Worm (Caenorhabditis elegans) whole organism, L4 larva: ENCODE measurements around the gene F54D5.7.

Experiments used
- F26F4.8 ChIP-seq: fragments of 200-800 bp; sonication (Bioruptor generic); conservative IDR thresholded peaks from 2 replicates; pipeline ENCODE4 v1.3.6; 2022; ENCODE audit warnings: missing genetic modification characterization, missing compliant biosample characterization
- F37D6.2 ChIP-seq: sonication (generic microtip); optimal IDR thresholded peaks from 2 replicates; lab custom pipeline; 2016; ENCODE audit warnings: mild to moderate bottlenecking, missing genetic modification characterization, missing compliant biosample characterization
- F44E2.7 ChIP-seq: fragments of 200-800 bp; sonication (Bioruptor generic); IDR thresholded peaks from 2 replicates; pipeline ENCODE4 v2.1.2; 2022; ENCODE audit warnings: missing genetic modification characterization, missing compliant biosample characterization
- Y75B8A.6 ChIP-seq: fragments of 200-800 bp; sonication (Bioruptor generic); IDR thresholded peaks from 2 replicates; pipeline ENCODE4 v1.3.6; 2022; ENCODE audit warnings: missing genetic modification reagents, missing genetic modification characterization, missing compliant biosample characterization
- ZK337.2 ChIP-seq: fragments of 200-800 bp; sonication (Bioruptor generic); IDR thresholded peaks from 2 replicates; pipeline ENCODE4 v1.3.6; 2022; ENCODE audit warnings: missing genetic modification reagents, missing genetic modification characterization, missing compliant biosample characterization
- aha-1 ChIP-seq: fragments of 150-350 bp; peaks from one replicate; lab custom pipeline; 2014; ENCODE audit warnings: missing biosample characterization, missing genetic modification characterization
- ama-1 ChIP-seq: fragments of 150-350 bp; optimal IDR thresholded peaks from 2 replicates; lab custom pipeline; 2014; ENCODE audit warnings: inconsistent platforms, mixed read lengths
- attf-4 ChIP-seq: sonication (generic microtip); optimal IDR thresholded peaks from 3 replicates; lab custom pipeline; 2017; ENCODE audit warnings: missing biosample characterization, missing genetic modification characterization
- ceh-20 ChIP-seq: fragments of 200-800 bp; sonication (Bioruptor generic); IDR thresholded peaks from 2 replicates; pipeline ENCODE4 v1.3.6; 2022; ENCODE audit warnings: missing genetic modification reagents, missing genetic modification characterization, missing compliant biosample characterization
- ceh-62 ChIP-seq: sonication (generic microtip); optimal IDR thresholded peaks from 2 replicates; lab custom pipeline; 2017; ENCODE audit warnings: missing biosample characterization, missing genetic modification characterization
- cey-2 ChIP-seq: sonication (generic microtip); optimal IDR thresholded peaks from 3 replicates; lab custom pipeline; 2017; ENCODE audit warnings: missing genetic modification characterization, mild to moderate bottlenecking, missing compliant biosample characterization, antibody characterized with exemption, borderline replicate concordance; ENCODE audit not compliant: insufficient read depth
- ctbp-1 ChIP-seq: fragments of 200-800 bp; sonication (Bioruptor generic); IDR thresholded peaks from 2 replicates; pipeline ENCODE4 v1.3.6; 2022; ENCODE audit warnings: missing genetic modification reagents, missing genetic modification characterization, missing compliant biosample characterization
- dmd-8 ChIP-seq: fragments of 200-800 bp; sonication (Bioruptor generic); IDR thresholded peaks from 2 replicates; pipeline ENCODE4 v1.3.6; 2022; ENCODE audit warnings: missing genetic modification characterization, missing compliant biosample characterization
- dpl-1 ChIP-seq: fragments of 150-350 bp; optimal IDR thresholded peaks from 2 replicates; lab custom pipeline; 2014; ENCODE audit warnings: missing biosample characterization, missing genetic modification reagents, missing genetic modification characterization
- egl-43 ChIP-seq: fragments of 200-800 bp; sonication (Bioruptor generic); IDR thresholded peaks from 2 replicates; pipeline ENCODE4 v1.3.6; 2022; ENCODE audit warnings: missing genetic modification reagents, missing genetic modification characterization, missing compliant biosample characterization
- hlh-11 ChIP-seq: fragments of 200-800 bp; sonication (Bioruptor generic); optimal IDR thresholded peaks from 2 replicates; lab custom pipeline; 2018; ENCODE audit warnings: mild to moderate bottlenecking, missing genetic modification characterization, missing compliant biosample characterization
- hmg-1.1 ChIP-seq: fragments of 200-800 bp; sonication (Bioruptor generic); IDR thresholded peaks from 2 replicates; pipeline ENCODE4 v1.3.6; 2022; ENCODE audit warnings: missing genetic modification reagents, missing genetic modification characterization, missing compliant biosample characterization
- lin-1 ChIP-seq: fragments of 200-800 bp; sonication (Bioruptor generic); IDR thresholded peaks from 2 replicates; pipeline ENCODE4 v1.3.6; 2022; ENCODE audit warnings: missing genetic modification reagents, missing genetic modification characterization, missing compliant biosample characterization
- lin-29 ChIP-seq: fragments of 200-800 bp; sonication (Bioruptor generic); IDR thresholded peaks from 2 replicates; pipeline ENCODE4 v1.3.6; 2022; ENCODE audit warnings: missing genetic modification reagents, missing genetic modification characterization, missing compliant biosample characterization
- lin-38 ChIP-seq: fragments of 200-800 bp; sonication (Bioruptor generic); IDR thresholded peaks from 2 replicates; pipeline ENCODE4 v1.3.6; 2022; ENCODE audit warnings: missing genetic modification reagents, missing genetic modification characterization, missing compliant biosample characterization
- madf-5 ChIP-seq, 2 experiments: fragments of 200-800 bp; sonication (Bioruptor generic); IDR thresholded peaks; 2 replicates each; pipeline ENCODE4 v1.3.6; 2022; ENCODE audit warnings: missing compliant biosample characterization in 2 of 2, missing genetic modification characterization in 2 of 2
- madf-9 ChIP-seq: fragments of 200-800 bp; sonication (Bioruptor generic); conservative IDR thresholded peaks from 2 replicates; pipeline ENCODE4 v1.3.6; 2022; ENCODE audit warnings: missing genetic modification reagents, missing genetic modification characterization, missing compliant biosample characterization
- nhr-102 ChIP-seq: sonication (generic microtip); optimal IDR thresholded peaks from 2 replicates; lab custom pipeline; 2016; ENCODE audit warnings: mild to moderate bottlenecking, missing genetic modification characterization, moderate library complexity, missing compliant biosample characterization
- nhr-11 ChIP-seq: fragments of 150-350 bp; optimal IDR thresholded peaks from 2 replicates; lab custom pipeline; 2014; ENCODE audit warnings: missing biosample characterization, missing genetic modification characterization
- nhr-111 ChIP-seq: fragments of 200-800 bp; sonication (Bioruptor generic); optimal IDR thresholded peaks from 2 replicates; lab custom pipeline; 2018; ENCODE audit warnings: mild to moderate bottlenecking, missing genetic modification characterization, missing compliant biosample characterization
- nhr-237 ChIP-seq: sonication (generic microtip); optimal IDR thresholded peaks from 2 replicates; lab custom pipeline; 2017; ENCODE audit warnings: missing biosample characterization, missing genetic modification characterization
- nhr-42 ChIP-seq: fragments of 200-800 bp; sonication (Bioruptor generic); IDR thresholded peaks from 2 replicates; pipeline ENCODE4 v1.3.6; 2022; ENCODE audit warnings: missing genetic modification characterization, missing compliant biosample characterization
- nhr-48 ChIP-seq: sonication (generic microtip); optimal IDR thresholded peaks from 2 replicates; lab custom pipeline; 2016; ENCODE audit warnings: mild to moderate bottlenecking, missing genetic modification characterization, missing compliant biosample characterization
- nhr-6 ChIP-seq: fragments of 150-350 bp; optimal IDR thresholded peaks from 2 replicates; lab custom pipeline; 2014; ENCODE audit warnings: missing biosample characterization, missing genetic modification characterization
- saeg-2 ChIP-seq: fragments of 200-800 bp; sonication (Bioruptor generic); IDR thresholded peaks from 2 replicates; pipeline ENCODE4 v1.3.6; 2022; ENCODE audit warnings: missing genetic modification reagents, missing genetic modification characterization, missing compliant biosample characterization
- sdz-12 ChIP-seq: fragments of 200-800 bp; sonication (Bioruptor generic); optimal IDR thresholded peaks from 2 replicates; lab custom pipeline; 2018; ENCODE audit warnings: mild to moderate bottlenecking, missing genetic modification characterization, missing compliant biosample characterization
- set-16 ChIP-seq: fragments of 200-800 bp; sonication (Bioruptor generic); IDR thresholded peaks from 2 replicates; pipeline ENCODE4 v1.3.6; 2022; ENCODE audit warnings: missing genetic modification reagents, missing genetic modification characterization, missing compliant biosample characterization
- spr-1 ChIP-seq: sonication (generic microtip); optimal IDR thresholded peaks from 2 replicates; lab custom pipeline; 2016; ENCODE audit warnings: mild to moderate bottlenecking, missing genetic modification characterization, missing compliant biosample characterization
- spr-3 ChIP-seq: fragments of 200-800 bp; sonication (Bioruptor generic); optimal IDR thresholded peaks from 2 replicates; lab custom pipeline; 2018; ENCODE audit warnings: mild to moderate bottlenecking, missing genetic modification characterization, missing compliant biosample characterization
- unc-62 ChIP-seq, 3 experiments: fragments of 150-350 bp in 1 of 3; sonication (generic microtip); optimal IDR thresholded peaks in 2 of 3; peaks in 1 of 3; 1 replicate in 1 of 3; 2 replicates in 2 of 3; lab custom pipeline; 2014 to 2017; ENCODE audit warnings: missing biosample characterization in 3 of 3, missing genetic modification characterization in 3 of 3, missing genetic modification reagents in 3 of 3, missing genotype in 1 of 3
- zag-1 ChIP-seq: fragments of 150-350 bp; optimal IDR thresholded peaks from 2 replicates; lab custom pipeline; 2014; ENCODE audit warnings: missing biosample characterization, missing genetic modification characterization
- zip-2 ChIP-seq: fragments of 150-350 bp; optimal IDR thresholded peaks from 2 replicates; lab custom pipeline; 2014; ENCODE audit warnings: missing biosample characterization, missing genetic modification characterization
- ztf-11 ChIP-seq: fragments of 150-350 bp; optimal IDR thresholded peaks from 2 replicates; lab custom pipeline; 2014; ENCODE audit warnings: missing biosample characterization, missing genetic modification characterization

F54D5.7 gene

DNA sequence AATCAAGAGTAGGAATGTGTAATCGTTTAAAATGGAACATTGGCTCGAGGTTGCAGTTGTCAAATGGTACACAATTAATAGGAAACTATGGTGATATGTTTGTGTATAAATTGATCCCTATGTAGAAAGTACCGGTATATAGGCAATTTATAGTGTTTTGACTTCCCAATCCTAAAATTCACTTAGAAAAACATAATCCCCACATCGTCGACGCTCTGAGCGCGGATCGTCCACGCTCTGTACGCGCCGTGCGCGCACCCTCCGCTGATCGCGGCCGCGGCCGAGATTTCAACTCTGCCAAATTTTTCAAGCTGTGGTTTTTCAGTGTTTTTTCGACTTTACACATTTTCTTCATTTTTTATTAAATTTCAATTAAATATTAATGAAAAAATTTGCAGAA, 9.0 kb downstream of the F54D5.7 start, which contains the start of gene F54D5.17:
F54D5.17 (plus strand) TSS at position 301 of the 400 bp plus-strand sequence.
- no peak for TF ChIP-seq ZK337.2 (GFP tag; lab: Robert Waterston, UW)
- no peak for TF ChIP-seq spr-3 (GFP tag; lab: Kevin White, UChicago)
- TF ChIP-seq aha-1 (tag; lab: Kevin White, UChicago): no peak
- peak; percentile 15; the same call in 1 of the 2 replicates for TF ChIP-seq set-16 (GFP tag; lab: Robert Waterston, UW)

DNA sequence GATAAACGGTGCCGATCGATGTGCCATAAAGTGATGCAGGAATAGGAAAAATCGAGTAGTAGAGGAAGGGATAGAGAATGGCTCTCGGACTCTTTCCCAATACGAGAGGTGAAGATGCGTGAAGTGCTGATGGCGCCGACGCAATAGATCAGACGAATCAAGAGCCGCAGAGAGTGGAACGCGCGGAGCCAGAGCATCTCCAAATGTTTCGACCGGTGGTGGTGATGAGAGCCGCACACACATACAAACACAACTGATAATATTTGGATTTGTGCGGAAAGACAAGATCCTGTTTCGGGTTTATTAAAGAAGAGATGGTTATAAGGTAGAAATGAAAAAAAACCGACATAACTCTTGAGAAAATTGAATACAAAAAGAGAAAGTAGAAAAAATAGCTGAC, 16.8 kb downstream of the F54D5.7 start, which contains the start of gene F54D5.15:
F54D5.15 (minus strand) TSS at position 101 of the 400 bp plus-strand sequence.
- TF ChIP-seq dmd-8 (no peak), F37D6.2 (no peak), unc-62 (GFP tag; optimal IDR thresholded peaks at IDR 0.05 in 1 of 2; lab: Kevin White, UChicago) (no peak), unc-62 (tag; optimal IDR thresholded peaks at IDR 0.05; lab: Kevin White, UChicago) (no peak), hlh-11 (tag; lab: Kevin White, UChicago) (no peak), F44E2.7 (no peak), lin-38 (GFP tag; lab: Robert Waterston, UW) (no peak), nhr-42 (GFP tag; lab: Robert Waterston, UW) (no peak), dpl-1 (GFP tag; lab: Kevin White, UChicago) (no peak), cey-2 (tag; lab: Kevin White, UChicago) (no peak), attf-4 (tag; lab: Kevin White, UChicago) (no peak), ceh-62 (tag; lab: Kevin White, UChicago) (no peak), ZK337.2 (GFP tag; lab: Robert Waterston, UW) (no peak), ctbp-1 (GFP tag; lab: Robert Waterston, UW) (no peak), madf-9 (GFP tag; lab: Robert Waterston, UW) (no peak), hmg-1.1 (GFP tag; lab: Robert Waterston, UW) (no peak), ama-1 (lab: Kevin White, UChicago) (no peak), zag-1 (no peak), lin-1 (GFP tag; lab: Robert Waterston, UW) (no peak), nhr-111 (GFP tag; lab: Kevin White, UChicago) (no peak)

DNA sequence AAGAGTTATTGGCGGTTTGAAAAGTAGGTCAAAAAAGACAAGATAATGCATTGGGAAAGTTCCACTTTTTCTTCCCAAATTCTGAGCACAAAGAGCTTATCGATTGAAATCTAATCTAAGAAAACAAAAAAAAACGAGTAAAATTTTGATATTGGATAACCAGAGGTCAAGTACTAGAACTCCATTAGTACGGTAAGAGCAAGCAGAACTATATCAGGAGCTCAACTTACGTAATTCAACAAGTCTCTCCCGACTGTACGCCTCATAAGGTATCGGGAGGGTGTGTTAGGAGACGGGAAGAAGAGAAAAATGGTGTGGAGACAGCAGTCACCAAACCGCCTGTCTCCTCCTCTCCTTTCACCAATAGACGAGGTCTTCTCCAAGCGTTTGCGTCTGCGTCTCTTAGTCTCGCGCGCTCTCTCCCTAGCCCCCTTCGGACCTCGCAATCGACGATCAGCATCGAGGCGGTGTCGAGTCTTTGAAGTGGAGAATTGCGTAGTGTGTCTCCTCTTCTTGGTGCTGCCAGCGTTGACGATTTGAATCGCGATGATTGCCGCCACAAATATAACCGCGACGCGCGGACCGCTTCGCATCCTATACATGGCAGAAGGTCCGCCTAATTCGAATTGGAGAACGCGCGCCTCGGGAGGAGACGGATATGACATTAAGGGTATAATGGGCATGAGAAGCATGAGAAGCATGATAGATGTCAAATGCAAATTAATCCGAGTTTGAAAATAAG, 19.8 kb downstream of the F54D5.7 start, which contains the start of gene F54D5.5:
F54D5.5 (minus strand) TSS at position 51 of the 742 bp plus-strand sequence.
- TF ChIP-seq unc-62 (GFP tag; optimal IDR thresholded peaks at IDR 0.05 in 1 of 2; lab: Kevin White, UChicago) (peak in 1 of 2 experiments; percentile 31), unc-62 (tag; optimal IDR thresholded peaks at IDR 0.05; lab: Kevin White, UChicago) (no peak), madf-5 (GFP tag; IDR thresholded peaks at IDR 0.05; lab: Robert Waterston, UW) (0 out of 4 replicates have a peak, but pooled peaks of 1 of the 2 experiments have one; percentile 60), nhr-6 (peak; percentile 37), set-16 (GFP tag; lab: Robert Waterston, UW) (peak; percentile 68), saeg-2 (GFP tag; lab: Robert Waterston, UW) (no peak), aha-1 (tag; lab: Kevin White, UChicago) (peak; percentile 43), lin-38 (GFP tag; lab: Robert Waterston, UW) (no peak), egl-43 (GFP tag; lab: Robert Waterston, UW) (peak; percentile 69; the same call in 1 of the 2 replicates), nhr-48 (tag; lab: Kevin White, UChicago) (no peak)
- TF ChIP-seq, all 104 proteins: peak for 6

DNA sequence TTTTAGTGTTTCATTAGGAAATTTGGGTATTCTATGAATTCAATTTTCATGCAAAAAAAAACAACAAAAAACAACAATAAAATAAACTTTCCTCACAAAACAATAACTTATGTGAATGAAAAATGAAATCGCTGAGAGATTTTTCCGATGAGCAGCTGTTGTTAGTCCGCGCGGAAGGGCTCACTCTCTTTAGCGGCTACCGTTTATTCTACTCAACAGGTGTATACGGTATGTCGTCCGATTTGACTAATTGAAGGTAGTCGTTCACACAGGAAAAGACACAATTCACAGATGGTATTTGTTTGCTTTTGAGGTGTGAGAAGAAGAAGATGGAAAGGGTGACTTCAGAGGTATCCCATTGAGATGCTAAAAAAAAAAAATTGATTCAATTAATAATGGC, 21.4 kb downstream of the F54D5.7 start:
- TF ChIP-seq nhr-11 (tag; lab: Kevin White, UChicago) (no peak), lin-29 (no peak), ceh-20 (GFP tag; lab: Robert Waterston, UW) (no peak), nhr-102 (tag; lab: Kevin White, UChicago) (no peak), madf-9 (GFP tag; lab: Robert Waterston, UW) (no peak), egl-43 (GFP tag; lab: Robert Waterston, UW) (no peak), sdz-12 (no peak), Y75B8A.6 (no peak), spr-1 (tag; lab: Kevin White, UChicago) (no peak), ztf-11 (tag; lab: Kevin White, UChicago) (no peak), nhr-237 (tag; lab: Kevin White, UChicago) (no peak), F26F4.8 (GFP tag; lab: Robert Waterston, UW) (no peak), zip-2 (tag; lab: Kevin White, UChicago) (no peak)
